Worm (Caenorhabditis elegans): ENCODE results near the gene E02H1.1.

The E02H1.1 gene

ce11 chrII:9594924-9595323, 4.0 kb upstream of the E02H1.1 start, which contains the start of gene E02H1.5:
Gene E02H1.5, plus strand, starts transcription at chrII:9595224.
- TF ChIP-seq pha-4 (tag; optimal IDR thresholded peaks at IDR 0.05) (no peak), nhr-25 (tag; optimal IDR thresholded peaks at IDR 0.05) (no peak), ceh-28 (tag; optimal IDR thresholded peaks at IDR 0.05) (no peak), fos-1 (tag; optimal IDR thresholded peaks at IDR 0.05) (no peak), tbx-2 (tag; optimal IDR thresholded peaks at IDR 0.05) (no peak), lsy-12 (tag; optimal IDR thresholded peaks at IDR 0.05) (no peak), nhr-11 (tag; optimal IDR thresholded peaks at IDR 0.05) (no peak), unc-62 (GFP tag; optimal IDR thresholded peaks at IDR 0.05) (no peak), ceh-82 (tag; optimal IDR thresholded peaks at IDR 0.05) (no peak), nhr-67 (tag; optimal IDR thresholded peaks at IDR 0.05) (no peak), hmg-11 (tag; optimal IDR thresholded peaks at IDR 0.05) (no peak)

ce11 chrII:9592737-9593136, 1.8 kb upstream of the E02H1.1 start, which contains the start of gene parp-2:
Gene parp-2, plus strand, starts transcription at chrII:9593037.
- no peak for TF ChIP-seq hmg-11 (tag; optimal IDR thresholded peaks at IDR 0.05)
- no peak for TF ChIP-seq fos-1 (tag; optimal IDR thresholded peaks at IDR 0.05)
- no peak for TF ChIP-seq nhr-11 (tag; optimal IDR thresholded peaks at IDR 0.05)
- no peak for TF ChIP-seq elt-1 (tag; optimal IDR thresholded peaks at IDR 0.05)
- no peak for TF ChIP-seq unc-62 (GFP tag; optimal IDR thresholded peaks at IDR 0.05)
- TF ChIP-seq elt-3 (tag; optimal IDR thresholded peaks at IDR 0.05), result no peak
- no peak for TF ChIP-seq nhr-43 (tag; optimal IDR thresholded peaks at IDR 0.05; ENCODE audit: poor library complexity, severe bottlenecking)
- no peak for TF ChIP-seq fkh-2 (tag; optimal IDR thresholded peaks at IDR 0.05)
- TF ChIP-seq sea-2 (GFP tag; optimal IDR thresholded peaks at IDR 0.05), result no peak
- TF ChIP-seq pha-4 (tag; optimal IDR thresholded peaks at IDR 0.05), result no peak
- TF ChIP-seq aly-2 (tag; optimal IDR thresholded peaks at IDR 0.05), result no peak
- no peak for TF ChIP-seq ceh-28 (tag; optimal IDR thresholded peaks at IDR 0.05)

ce11 chrII:9589667-9590066, 1.3 kb downstream of the E02H1.1 start, which contains the start of gene eral-1:
Gene eral-1, minus strand, starts transcription at chrII:9589767.
- TF ChIP-seq hmg-11 (tag; optimal IDR thresholded peaks at IDR 0.05) (no peak), nhr-11 (tag; optimal IDR thresholded peaks at IDR 0.05) (no peak), nhr-12 (tag; optimal IDR thresholded peaks at IDR 0.05) (no peak), jun-1 (tag; optimal IDR thresholded peaks at IDR 0.05) (no peak), nhr-25 (tag; optimal IDR thresholded peaks at IDR 0.05) (no peak), ceh-82 (tag; optimal IDR thresholded peaks at IDR 0.05) (no peak), daf-12 (tag; optimal IDR thresholded peaks at IDR 0.05) (no peak), mml-1 (tag; optimal IDR thresholded peaks at IDR 0.05) (no peak), elt-1 (tag; optimal IDR thresholded peaks at IDR 0.05) (no peak), elt-2 (tag; optimal IDR thresholded peaks at IDR 0.05) (no peak), ceh-9 (tag; optimal IDR thresholded peaks at IDR 0.05) (no peak), R02D3.7 (tag; optimal IDR thresholded peaks at IDR 0.05) (no peak), lin-39 (tag; optimal IDR thresholded peaks at IDR 0.05) (no peak), sea-2 (GFP tag; optimal IDR thresholded peaks at IDR 0.05) (no peak), ztf-4 (tag; optimal IDR thresholded peaks at IDR 0.05) (no peak), lin-15B (tag; optimal IDR thresholded peaks at IDR 0.05) (no peak), fkh-10 (GFP tag; optimal IDR thresholded peaks at IDR 0.05) (no peak)

- TF ChIP-seq nhr-25 (tag; optimal IDR thresholded peaks at IDR 0.05) (peak; percentile 7), ceh-28 (tag; optimal IDR thresholded peaks at IDR 0.05) (peak; percentile 64), nhr-23 (tag; optimal IDR thresholded peaks at IDR 0.05) (peak; percentile 57), skn-1 (tag; optimal IDR thresholded peaks at IDR 0.05) (no peak), elt-3 (tag; optimal IDR thresholded peaks at IDR 0.05) (peak in 1 of 3 experiments; percentile 49), fkh-2 (tag; optimal IDR thresholded peaks at IDR 0.05) (no peak), elt-2 (tag; optimal IDR thresholded peaks at IDR 0.05) (peak; percentile 66), nhr-11 (tag; optimal IDR thresholded peaks at IDR 0.05) (peak; percentile 31), nhr-237 (tag; optimal IDR thresholded peaks at IDR 0.05) (no peak)
Observed at ce11 chrII:9586734-9587209, 4.2 kb downstream of the E02H1.1 start, which contains the start of gene ugt-58. Gene ugt-58, minus strand, starts transcription at chrII:9586784.

- TF ChIP-seq aly-2 (tag; optimal IDR thresholded peaks at IDR 0.05) (no peak), nhr-12 (tag; optimal IDR thresholded peaks at IDR 0.05) (no peak), unc-62 (GFP tag; optimal IDR thresholded peaks at IDR 0.05) (no peak), nhr-237 (tag; optimal IDR thresholded peaks at IDR 0.05) (no peak)
Observed at ce11 chrII:9583461-9583860, 7.5 kb downstream of the E02H1.1 start, which contains the start of gene wee-1.1. Gene wee-1.1, minus strand, starts transcription at chrII:9583561.
